Fruit fly (Drosophila melanogaster): ENCODE measurements around the gene Ir87a.

DNA sequence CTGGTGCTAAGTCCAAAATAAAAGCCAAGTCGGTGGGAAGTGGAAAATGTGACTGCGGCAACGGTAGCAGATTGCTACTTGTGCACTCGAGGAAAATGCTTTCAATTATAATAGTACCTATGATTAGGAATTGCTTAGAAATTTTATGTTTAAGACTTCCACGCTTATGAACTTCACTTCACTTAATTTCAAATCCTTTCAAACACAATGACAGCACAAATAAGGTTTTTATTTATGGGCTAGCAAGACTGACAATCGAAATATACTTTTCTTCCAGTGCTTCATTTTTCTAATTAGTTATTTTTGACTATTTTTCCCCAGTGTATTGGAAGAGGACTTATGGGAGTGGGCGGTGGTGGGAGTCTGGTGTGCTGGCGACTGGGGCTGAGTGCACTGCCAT is 28.3 kb downstream of the Ir87a start:
- TF ChIP-seq CG7045 (GFP tag; optimal IDR thresholded peaks at IDR 0.05) (no peak), toe (GFP tag; optimal IDR thresholded peaks at IDR 0.05) (no peak), Mnt (GFP tag; optimal IDR thresholded peaks at IDR 0.05) (no peak), Crg-1 (GFP tag; optimal IDR thresholded peaks at IDR 0.05) (no peak), kay (GFP tag; ENCODE audit: borderline replicate concordance) (no peak)
